Worm (Caenorhabditis elegans) whole organism, L2 larva: ENCODE results near the gene Y75B7AL.2.

Experiments used
- blmp-1 ChIP-seq: sonication (generic microtip); optimal IDR thresholded peaks from 2 replicates; lab custom pipeline; 2017; ENCODE audit warnings: missing genetic modification characterization, mild to moderate bottlenecking, missing compliant biosample characterization, antibody characterized with exemption, moderate library complexity; ENCODE audit not compliant: insufficient read depth
- dmd-4 ChIP-seq: sonication (generic microtip); optimal IDR thresholded peaks from 2 replicates; lab custom pipeline; 2017; ENCODE audit warnings: missing biosample characterization, missing genetic modification characterization
- elt-1 ChIP-seq: fragments of 150-350 bp; optimal IDR thresholded peaks from 2 replicates; lab custom pipeline; 2014; ENCODE audit warnings: missing biosample characterization, missing genetic modification characterization
- lin-13 ChIP-seq: fragments of 150-350 bp; optimal IDR thresholded peaks from 2 replicates; lab custom pipeline; 2014; ENCODE audit warnings: missing biosample characterization, missing genetic modification reagents, missing genetic modification characterization
- lin-39 ChIP-seq: fragments of 150-350 bp; optimal IDR thresholded peaks from 2 replicates; lab custom pipeline; 2014; ENCODE audit warnings: missing biosample characterization, missing genetic modification reagents, missing genetic modification characterization
- nhr-11 ChIP-seq: fragments of 150-350 bp; optimal IDR thresholded peaks from 2 replicates; lab custom pipeline; 2014; ENCODE audit warnings: missing biosample characterization, missing genetic modification characterization
- nhr-129 ChIP-seq: fragments of 150-350 bp; optimal IDR thresholded peaks from 2 replicates; lab custom pipeline; 2014; ENCODE audit warnings: missing biosample characterization, missing genetic modification characterization
- nhr-77 ChIP-seq: fragments of 150-350 bp; optimal IDR thresholded peaks from 2 replicates; lab custom pipeline; 2014; ENCODE audit warnings: missing biosample characterization, missing genetic modification characterization
- peb-1 ChIP-seq: fragments of 150-350 bp; optimal IDR thresholded peaks from 2 replicates; lab custom pipeline; 2014; ENCODE audit warnings: missing biosample characterization, missing genetic modification characterization
- snpc-4 ChIP-seq: fragments of 150-350 bp; optimal IDR thresholded peaks from 2 replicates; lab custom pipeline; 2014; ENCODE audit warnings: missing biosample characterization, missing genetic modification characterization
- unc-55 ChIP-seq: fragments of 150-350 bp; sonication (generic microtip); optimal IDR thresholded peaks from 3 replicates; lab custom pipeline; 2014; ENCODE audit warnings: missing biosample characterization, missing genetic modification reagents, missing genetic modification characterization
- unc-62 ChIP-seq: fragments of 150-350 bp; optimal IDR thresholded peaks from 2 replicates; lab custom pipeline; 2014; ENCODE audit warnings: missing biosample characterization, missing genetic modification reagents, missing genetic modification characterization
- ztf-4 ChIP-seq: fragments of 150-350 bp; optimal IDR thresholded peaks from 2 replicates; lab custom pipeline; 2014; ENCODE audit warnings: missing biosample characterization, missing genetic modification characterization

- TF ChIP-seq unc-62 = no peak
- TF ChIP-seq ztf-4 (tag; lab: Kevin White, UChicago) = no peak
- TF ChIP-seq nhr-129 (tag; lab: Kevin White, UChicago) = no peak
- no peak for TF ChIP-seq elt-1
- no peak for TF ChIP-seq peb-1
- TF ChIP-seq blmp-1 (tag; lab: Kevin White, UChicago) = no peak
- TF ChIP-seq nhr-77 (tag; lab: Kevin White, UChicago) = no peak
- TF ChIP-seq lin-13 (GFP tag; lab: Kevin White, UChicago) = no peak
- no peak for TF ChIP-seq dmd-4 (tag; lab: Kevin White, UChicago)
- TF ChIP-seq unc-55 (GFP tag; lab: Kevin White, UChicago) = no peak
- TF ChIP-seq lin-39 (tag; lab: Kevin White, UChicago) = no peak
- no peak for TF ChIP-seq nhr-11 (tag; lab: Kevin White, UChicago)
- no peak for TF ChIP-seq snpc-4 (tag; lab: Kevin White, UChicago)
Measured at ce11 chrV:1313274-1313673, 44.7 kb downstream of the Y75B7AL.2 start.
